Worm (Caenorhabditis elegans): Measurements from ENCODE around the gene fars-3.

Gene fars-3

DNA sequence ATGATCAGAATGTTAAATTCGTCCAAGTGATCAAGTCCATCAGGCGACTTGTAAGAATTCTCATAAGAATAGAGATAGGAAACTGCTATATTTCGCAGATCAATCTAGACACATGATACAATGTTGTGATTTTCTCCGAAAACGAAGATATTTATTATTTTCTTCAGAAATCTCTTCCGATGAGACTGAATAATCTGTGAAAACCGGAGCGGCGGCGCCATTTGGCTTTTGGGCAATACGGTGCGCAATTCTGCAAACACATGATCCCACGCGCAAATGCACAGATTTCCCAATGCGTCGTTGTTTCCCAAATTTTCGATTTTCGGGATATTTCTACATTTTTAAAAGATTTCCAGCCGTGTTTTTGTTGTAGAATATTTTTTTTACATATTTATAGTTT, 22.5 kb upstream of the fars-3 start (continued):
- no peak for TF ChIP-seq attf-5 (GFP tag; optimal IDR thresholded peaks at IDR 0.05)
- TF ChIP-seq sdz-38 (tag; optimal IDR thresholded peaks at IDR 0.05): no peak
- TF ChIP-seq unc-130 (GFP tag; optimal IDR thresholded peaks at IDR 0.05): no peak
- TF ChIP-seq hrde-1 (tag; optimal IDR thresholded peaks at IDR 0.05; ENCODE audit: borderline replicate concordance): no peak
- no peak for TF ChIP-seq F52B5.7 (tag; optimal IDR thresholded peaks at IDR 0.05)
- TF ChIP-seq T07F8.4 (tag; optimal IDR thresholded peaks at IDR 0.05): no peak
- no peak for TF ChIP-seq athp-1 (tag; optimal IDR thresholded peaks at IDR 0.05)
- TF ChIP-seq lin-35 (GFP tag; optimal IDR thresholded peaks at IDR 0.05): peak in 1 of 3 experiments; percentile 7
- no peak for TF ChIP-seq ceh-27 (GFP tag; optimal IDR thresholded peaks at IDR 0.05)
- TF ChIP-seq Y67H2A.10 (GFP tag; conservative IDR thresholded peaks at IDR 0.05): no peak
- no peak for TF ChIP-seq B0035.1 (tag; optimal IDR thresholded peaks at IDR 0.05)
- TF ChIP-seq nfya-1 (tag; optimal IDR thresholded peaks at IDR 0.05; ENCODE audit: borderline replicate concordance, insufficient read depth): no peak
- TF ChIP-seq rec-8 (tag; optimal IDR thresholded peaks at IDR 0.05): no peak
- 0 out of 2 replicates have a peak, but pooled peaks have one; percentile 9 for TF ChIP-seq hsf-1 (GFP tag; IDR thresholded peaks at IDR 0.05)
- TF ChIP-seq ztf-3 (GFP tag; optimal IDR thresholded peaks at IDR 0.05): no peak
- TF ChIP-seq Y79H2A.3 (GFP tag; conservative IDR thresholded peaks at IDR 0.05): no peak
- TF ChIP-seq K11D2.4 (GFP tag; IDR thresholded peaks at IDR 0.05): no peak
- no peak for TF ChIP-seq cebp-2 (GFP tag; IDR thresholded peaks at IDR 0.05)
- TF ChIP-seq nfyb-1 (GFP tag; IDR thresholded peaks at IDR 0.05): peak; percentile 17; the same call in 1 of the 2 replicates
- no peak for TF ChIP-seq dpff-1 (tag; optimal IDR thresholded peaks at IDR 0.05)
- TF ChIP-seq mes-4 (tag; optimal IDR thresholded peaks at IDR 0.05): no peak
- no peak for TF ChIP-seq F57A8.1 (GFP tag; optimal IDR thresholded peaks at IDR 0.05)
- TF ChIP-seq zim-3 (tag; optimal IDR thresholded peaks at IDR 0.05): no peak
- no peak for TF ChIP-seq F55B11.4 (tag; optimal IDR thresholded peaks at IDR 0.05; ENCODE audit: borderline replicate concordance, insufficient read depth)
- TF ChIP-seq egrh-3 (GFP tag; IDR thresholded peaks at IDR 0.05): no peak
- no peak for TF ChIP-seq him-1 (tag; optimal IDR thresholded peaks at IDR 0.05)
- TF ChIP-seq ekl-4 (GFP tag; IDR thresholded peaks at IDR 0.05): no peak
- no peak for TF ChIP-seq C06A6.2 (GFP tag; conservative IDR thresholded peaks at IDR 0.05)
- no peak for TF ChIP-seq F57C9.4 (tag; optimal IDR thresholded peaks at IDR 0.05)
- TF ChIP-seq ztf-22 (GFP tag; optimal IDR thresholded peaks at IDR 0.05): no peak
- no peak for TF ChIP-seq Y53G8AR.9 (GFP tag; conservative IDR thresholded peaks at IDR 0.05)
- no peak for TF ChIP-seq Y56A3A.18 (GFP tag; IDR thresholded peaks at IDR 0.05)
- TF ChIP-seq nhr-27 (tag; optimal IDR thresholded peaks at IDR 0.05): no peak
- TF ChIP-seq snpc-1.3 (tag; optimal IDR thresholded peaks at IDR 0.05; ENCODE audit: insufficient read depth): no peak
- peak; percentile 9 for TF ChIP-seq dpl-1 (GFP tag; optimal IDR thresholded peaks at IDR 0.05)
- no peak for TF ChIP-seq F49E8.2 (tag; optimal IDR thresholded peaks at IDR 0.05; ENCODE audit: insufficient read depth)
- TF ChIP-seq lag-1 (GFP tag; IDR thresholded peaks at IDR 0.05): no peak
- TF ChIP-seq madf-8 (GFP tag; conservative IDR thresholded peaks at IDR 0.05): no peak; the same call in 1 of the 2 replicates
- no peak for TF ChIP-seq attf-3 (GFP tag; conservative IDR thresholded peaks at IDR 0.05)
- peak; percentile 38 for TF ChIP-seq tbp1 (GFP tag; optimal IDR thresholded peaks at IDR 0.05)
- TF ChIP-seq rpc-1 (optimal IDR thresholded peaks at IDR 0.05): no peak
- TF ChIP-seq rpc-1 (tag; optimal IDR thresholded peaks at IDR 0.05): no peak
- TF ChIP-seq ceh-100 (GFP tag; IDR thresholded peaks at IDR 0.05): no peak
- no peak for TF ChIP-seq atf-7 (tag; optimal IDR thresholded peaks at IDR 0.05)
- no peak for TF ChIP-seq mel-28 (tag; optimal IDR thresholded peaks at IDR 0.05; ENCODE audit: borderline replicate concordance)
- no peak for TF ChIP-seq nhr-120 (GFP tag; IDR thresholded peaks at IDR 0.05)
- TF ChIP-seq tbx-9 (tag; optimal IDR thresholded peaks at IDR 0.05; ENCODE audit: borderline replicate concordance): no peak
- no peak for TF ChIP-seq rcor-1 (GFP tag; IDR thresholded peaks at IDR 0.05)
- TF ChIP-seq pbrm-1 (GFP tag; IDR thresholded peaks at IDR 0.05): no peak
